Fruit fly (Drosophila melanogaster) whole organism, wandering third instar larva: ENCODE data around the gene Sgs5bis.
A peak's percentile ranks its signal among the peaks of the same experiment; 100 is the strongest.

Experiments used
- Abd-B ChIP-seq: fragments of >200 bp; optimal IDR thresholded peaks from 2 replicates; lab custom pipeline; 2017; ENCODE audit warnings: missing biosample characterization, missing genetic modification characterization
- CG32264 ChIP-seq: fragments of 200-800 bp; sonication (Bioruptor generic); optimal IDR thresholded peaks from 2 replicates; lab custom pipeline; 2016; ENCODE audit warnings: missing biosample characterization, missing genetic modification characterization
- CG9705 ChIP-seq: fragments of 200-800 bp; sonication (Bioruptor generic); optimal IDR thresholded peaks from 2 replicates; lab custom pipeline; 2018; ENCODE audit warnings: missing biosample characterization, mild to moderate bottlenecking, missing genetic modification characterization
- CrebA ChIP-seq: fragments of 200-800 bp; sonication (Bioruptor generic); optimal IDR thresholded peaks from 2 replicates; lab custom pipeline; 2016; ENCODE audit warnings: missing biosample characterization, mild to moderate bottlenecking, missing genetic modification characterization, borderline replicate concordance
- Dfd ChIP-seq: fragments of >200 bp; optimal IDR thresholded peaks from 2 replicates; lab custom pipeline; 2017; ENCODE audit warnings: missing biosample characterization, missing genetic modification characterization
- GATAd ChIP-seq: sonication (Bioruptor generic); optimal IDR thresholded peaks from 2 replicates; lab custom pipeline; 2016; ENCODE audit warnings: missing biosample characterization, missing genetic modification characterization
- HLH106 ChIP-seq: fragments of 200-800 bp; optimal IDR thresholded peaks from 3 replicates; lab custom pipeline; 2019; ENCODE audit warnings: missing biosample characterization, mild to moderate bottlenecking, missing genetic modification characterization, moderate library complexity
- Hr78 ChIP-seq: fragments of >200 bp; optimal IDR thresholded peaks from 2 replicates; lab custom pipeline; 2017; ENCODE audit warnings: missing biosample characterization, missing genetic modification characterization
- Jra ChIP-seq: sonication (Bioruptor generic); optimal IDR thresholded peaks from 2 replicates; lab custom pipeline; 2016; ENCODE audit warnings: missing biosample characterization, missing genetic modification characterization
- Myc ChIP-seq: fragments of >200 bp; optimal IDR thresholded peaks from 2 replicates; lab custom pipeline; 2017
- N ChIP-seq: fragments of >200 bp; optimal IDR thresholded peaks from 2 replicates; lab custom pipeline; 2018; ENCODE audit warnings: missing biosample characterization, missing external identifiers, missing genetic modification characterization
- OdsH ChIP-seq: fragments of 200-800 bp; sonication (Bioruptor generic); optimal IDR thresholded peaks from 2 replicates; lab custom pipeline; 2016; ENCODE audit warnings: missing biosample characterization, mild to moderate bottlenecking, missing genetic modification characterization
- Sp1 ChIP-seq: fragments of 200-800 bp; sonication (Bioruptor generic); optimal IDR thresholded peaks from 3 replicates; lab custom pipeline; 2019; ENCODE audit warnings: missing biosample characterization, mild to moderate bottlenecking, missing genetic modification characterization, moderate library complexity
- br ChIP-seq: fragments of 200-800 bp; sonication (Bioruptor generic); optimal IDR thresholded peaks from 2 replicates; lab custom pipeline; 2016; ENCODE audit warnings: missing biosample characterization, missing genetic modification characterization
- brk ChIP-seq: fragments of 200-800 bp; sonication (Bioruptor generic); optimal IDR thresholded peaks from 2 replicates; lab custom pipeline; 2016; ENCODE audit warnings: missing biosample characterization, mild to moderate bottlenecking, missing genetic modification characterization
- dl ChIP-seq, 2 experiments: fragments of 175-275, 200-275 bp in 1 of 2; fragments of 200-275 bp in 1 of 2; sonication (Bioruptor generic); optimal IDR thresholded peaks; lab custom pipeline; 2018; ENCODE audit warnings: mild to moderate bottlenecking in 2 of 2, missing biosample characterization in 2 of 2, missing genetic modification characterization in 2 of 2, moderate library complexity in 2 of 2; ENCODE audit not compliant: partially characterized antibody in 2 of 2, insufficient read depth in 1 of 2
- dmrt93B ChIP-seq: fragments of 200-800 bp; sonication (Bioruptor generic); optimal IDR thresholded peaks from 2 replicates; lab custom pipeline; 2018; ENCODE audit warnings: missing biosample characterization, mild to moderate bottlenecking, missing genetic modification characterization
- dsf ChIP-seq: sonication (Bioruptor generic); optimal IDR thresholded peaks from 2 replicates; lab custom pipeline; 2016; ENCODE audit warnings: missing biosample characterization, missing genetic modification characterization, borderline replicate concordance
- ey ChIP-seq: fragments of 200-800 bp; sonication (Bioruptor generic); optimal IDR thresholded peaks from 2 replicates; lab custom pipeline; 2016; ENCODE audit warnings: missing biosample characterization, missing genetic modification characterization
- foxo ChIP-seq, 2 experiments: fragments of 200-800 bp; sonication (Bioruptor generic); optimal IDR thresholded peaks; 2 replicates in 1 of 2; 3 replicates in 1 of 2; lab custom pipeline; 2016 to 2017; ENCODE audit warnings: missing biosample characterization in 2 of 2, missing genetic modification characterization in 2 of 2
- fru ChIP-seq: fragments of 200-800 bp; sonication (Bioruptor generic); optimal IDR thresholded peaks from 3 replicates; lab custom pipeline; 2016; ENCODE audit warnings: missing biosample characterization, mild to moderate bottlenecking, missing genetic modification characterization
- h ChIP-seq: fragments of 200-800 bp; sonication (Bioruptor generic); optimal IDR thresholded peaks from 3 replicates; lab custom pipeline; 2016; ENCODE audit warnings: missing biosample characterization, mild to moderate bottlenecking, missing genetic modification characterization
- jim ChIP-seq: fragments of 175-275, 200-325 bp; sonication (Bioruptor generic); optimal IDR thresholded peaks from 2 replicates; lab custom pipeline; 2016; ENCODE audit warnings: missing biosample characterization, mild to moderate bottlenecking, missing genetic modification characterization
- pan ChIP-seq: fragments of >200 bp; optimal IDR thresholded peaks from 2 replicates; lab custom pipeline; 2017
- psq ChIP-seq: fragments of 200-800 bp; sonication (Bioruptor generic); optimal IDR thresholded peaks from 3 replicates; lab custom pipeline; 2017; ENCODE audit warnings: missing biosample characterization, mild to moderate bottlenecking, missing genetic modification characterization, moderate library complexity
- rgr ChIP-seq: fragments of 200-800 bp; sonication (Bioruptor generic); optimal IDR thresholded peaks from 3 replicates; lab custom pipeline; 2016; ENCODE audit warnings: missing biosample characterization, mild to moderate bottlenecking, missing genetic modification characterization
- sage ChIP-seq: fragments of 200-800 bp; sonication (Bioruptor generic); optimal IDR thresholded peaks from 2 replicates; lab custom pipeline; 2016; ENCODE audit warnings: missing biosample characterization, mild to moderate bottlenecking, missing genetic modification characterization
- sv ChIP-seq: fragments of 200-800 bp; sonication (Bioruptor generic); optimal IDR thresholded peaks from 3 replicates; lab custom pipeline; 2016; ENCODE audit warnings: missing biosample characterization, missing genetic modification characterization
- tai ChIP-seq: sonication (Bioruptor generic); optimal IDR thresholded peaks from 2 replicates; lab custom pipeline; 2016; ENCODE audit warnings: missing biosample characterization, missing genetic modification characterization
- usp ChIP-seq: fragments of >200 bp; optimal IDR thresholded peaks from 2 replicates; lab custom pipeline; 2017; ENCODE audit warnings: missing biosample characterization, missing genetic modification characterization
- woc ChIP-seq: sonication (Bioruptor generic); optimal IDR thresholded peaks from 2 replicates; lab custom pipeline; 2016; ENCODE audit warnings: missing biosample characterization, mild to moderate bottlenecking, missing genetic modification characterization

The Sgs5bis gene

DNA sequence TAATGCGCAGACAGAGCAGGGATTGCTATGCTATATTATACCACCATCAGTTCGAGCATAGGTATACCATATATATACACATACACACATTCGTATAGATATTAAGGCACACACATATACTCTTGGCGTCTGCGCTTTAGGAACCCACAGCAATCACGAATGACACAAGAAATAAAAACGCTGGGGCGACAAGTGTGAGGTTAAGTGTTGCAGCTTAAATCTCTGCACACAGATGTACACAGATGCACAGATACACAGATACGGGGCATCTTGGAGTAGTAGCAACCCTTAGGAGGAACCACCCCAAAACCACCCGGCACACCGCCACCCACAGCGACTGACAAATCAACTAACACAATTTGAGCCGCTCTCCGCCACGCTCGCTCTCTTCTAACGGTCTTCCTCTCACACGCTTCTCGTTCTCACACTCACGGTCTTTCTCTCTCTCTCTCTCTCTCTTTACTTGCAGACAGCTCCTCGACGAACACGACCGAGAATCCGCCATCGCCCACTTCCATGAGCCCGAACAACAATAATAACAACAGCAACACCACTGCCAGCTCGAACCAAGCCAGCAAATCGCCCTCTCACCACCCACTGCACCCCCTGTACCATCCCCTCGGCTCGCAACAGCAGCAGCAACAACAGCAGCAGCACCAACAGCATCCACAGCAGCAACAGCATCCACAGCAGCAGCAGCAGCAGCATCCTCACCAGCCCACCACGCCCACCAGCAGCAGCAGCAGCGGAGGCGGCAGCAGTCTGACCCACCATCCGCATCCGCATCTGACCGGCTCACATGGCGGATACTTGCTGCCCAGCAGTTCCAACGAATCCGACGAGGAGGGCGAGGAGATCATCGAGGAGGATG, 27.3 kb upstream of the Sgs5bis start:
- TF ChIP-seq Dfd (GFP tag; lab: Kevin White, UChicago) (peak; percentile 85), rgr (GFP tag; lab: Kevin White, UChicago) (no peak)

DNA sequence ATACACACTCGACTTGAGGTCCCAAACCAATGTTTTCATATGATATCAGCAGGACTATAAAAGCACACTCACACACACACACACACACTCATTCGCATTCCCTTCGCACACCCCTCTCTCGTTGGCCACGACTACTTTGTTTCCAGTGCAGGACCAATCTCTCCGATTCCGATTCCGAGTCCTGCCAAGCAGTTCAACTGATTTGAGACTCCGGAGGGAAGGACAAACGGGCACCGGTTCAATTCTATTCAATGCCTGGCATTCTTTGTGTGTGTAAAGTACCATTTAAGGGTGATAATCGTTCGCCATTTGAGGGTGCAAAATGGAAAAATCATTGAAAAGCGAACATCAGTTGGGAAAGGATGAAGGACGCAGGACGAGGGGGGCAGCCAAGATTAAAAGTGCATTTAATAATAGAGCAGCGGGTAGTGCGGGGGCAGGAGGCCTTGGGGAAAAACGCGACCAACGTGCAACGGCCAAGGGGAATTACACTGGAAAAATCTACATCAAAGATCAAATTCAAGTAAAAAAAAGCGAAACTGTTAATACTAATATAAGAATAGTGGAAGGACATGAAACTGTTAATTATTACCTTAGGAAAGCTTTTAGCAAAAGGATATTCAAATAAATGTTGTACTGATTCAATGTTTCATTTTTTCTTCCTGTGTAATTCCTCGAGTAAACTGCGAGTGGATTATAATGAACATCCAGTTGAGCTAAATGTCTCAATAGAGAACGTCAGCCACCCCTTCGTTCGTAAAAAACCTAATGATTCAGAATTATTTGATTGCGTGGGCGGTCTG, 10.3 kb upstream of the Sgs5bis start:
- TF ChIP-seq Dfd (GFP tag; lab: Kevin White, UChicago) (peak; percentile 23), HLH106 (tag; lab: Kevin White, UChicago) (peak; percentile 53), rgr (GFP tag; lab: Kevin White, UChicago) (peak; percentile 23), fru (GFP tag; lab: Kevin White, UChicago) (peak; percentile 40), brk (GFP tag; lab: Kevin White, UChicago) (no peak), ey (GFP tag; lab: Kevin White, UChicago) (peak; percentile 29), pan (lab: Kevin White, UChicago) (no peak), OdsH (GFP tag; lab: Kevin White, UChicago) (peak; percentile 22), foxo (GFP tag; optimal IDR thresholded peaks at IDR 0.05; lab: Kevin White, UChicago) (peak in 1 of 2 experiments; percentile 57), h (peak; percentile 44), N (no peak), br (GFP tag; lab: Kevin White, UChicago) (peak; percentile 12), Sp1 (peak; percentile 52)

DNA sequence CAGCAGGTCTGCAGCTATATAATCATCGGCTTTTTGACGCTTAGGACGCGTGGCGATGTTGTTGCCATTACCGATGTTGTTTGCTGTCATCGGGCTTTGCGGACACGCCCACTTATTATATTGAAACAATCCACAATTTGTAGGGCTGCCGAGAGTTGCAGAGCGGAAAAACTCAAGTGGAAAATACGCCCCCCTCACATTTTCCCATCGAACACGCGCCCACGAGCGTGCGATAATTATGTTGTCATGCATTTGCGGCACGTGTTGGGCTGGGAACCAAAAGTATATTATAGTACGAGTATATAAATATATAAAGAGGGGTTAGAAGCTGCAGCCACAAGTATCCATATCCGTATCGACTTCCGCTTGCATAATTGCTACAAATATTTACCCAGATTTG, 5.4 kb upstream of the Sgs5bis start:
- TF ChIP-seq jim (no peak), ey (GFP tag; lab: Kevin White, UChicago) (no peak), foxo (GFP tag; optimal IDR thresholded peaks at IDR 0.05; lab: Kevin White, UChicago) (no peak), CG32264 (GFP tag; lab: Kevin White, UChicago) (no peak), CrebA (GFP tag; lab: Kevin White, UChicago) (no peak), Myc (lab: Kevin White, UChicago) (no peak)
- TF ChIP-seq, all 38 proteins: peak for 0

DNA sequence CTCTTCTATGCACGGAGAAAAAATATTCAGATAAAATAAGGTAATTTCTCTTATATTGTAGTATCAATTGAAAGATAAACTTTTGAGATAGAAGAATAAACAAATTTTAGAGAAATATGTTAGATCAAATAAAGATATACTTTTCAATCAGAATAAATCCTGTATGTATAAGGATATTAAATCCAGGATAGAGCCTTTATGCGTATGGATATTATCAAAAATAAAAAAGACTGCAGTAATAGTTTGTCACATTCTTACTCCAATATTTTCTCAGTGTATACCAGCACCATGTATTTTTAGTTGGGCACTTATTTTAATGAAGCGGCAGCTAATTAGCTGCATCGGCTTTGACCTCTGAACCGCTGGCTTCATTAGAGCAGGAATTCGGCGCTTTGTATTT, 2.4 kb upstream of the Sgs5bis start:
- TF ChIP-seq woc (GFP tag; lab: Kevin White, UChicago) = no peak
- no peak for TF ChIP-seq ey (GFP tag; lab: Kevin White, UChicago)
- no peak for TF ChIP-seq Dfd (GFP tag; lab: Kevin White, UChicago)
- no peak for TF ChIP-seq usp
- TF ChIP-seq fru (GFP tag; lab: Kevin White, UChicago) = no peak
- TF ChIP-seq psq = no peak
- no peak for TF ChIP-seq sage
- TF ChIP-seq Hr78 (GFP tag; lab: Kevin White, UChicago) = no peak
- TF ChIP-seq h = no peak
- TF ChIP-seq tai = no peak
- TF ChIP-seq Myc (lab: Kevin White, UChicago) = no peak
- no peak for TF ChIP-seq Abd-B (GFP tag; lab: Kevin White, UChicago)
- TF ChIP-seq dsf = no peak
- no peak for TF ChIP-seq HLH106 (tag; lab: Kevin White, UChicago)
- no peak for TF ChIP-seq br (GFP tag; lab: Kevin White, UChicago)
- TF ChIP-seq Jra = no peak
- no peak for TF ChIP-seq GATAd (GFP tag; lab: Kevin White, UChicago)
- no peak for TF ChIP-seq sv (GFP tag; lab: Kevin White, UChicago)
- no peak for TF ChIP-seq pan (lab: Kevin White, UChicago)

DNA sequence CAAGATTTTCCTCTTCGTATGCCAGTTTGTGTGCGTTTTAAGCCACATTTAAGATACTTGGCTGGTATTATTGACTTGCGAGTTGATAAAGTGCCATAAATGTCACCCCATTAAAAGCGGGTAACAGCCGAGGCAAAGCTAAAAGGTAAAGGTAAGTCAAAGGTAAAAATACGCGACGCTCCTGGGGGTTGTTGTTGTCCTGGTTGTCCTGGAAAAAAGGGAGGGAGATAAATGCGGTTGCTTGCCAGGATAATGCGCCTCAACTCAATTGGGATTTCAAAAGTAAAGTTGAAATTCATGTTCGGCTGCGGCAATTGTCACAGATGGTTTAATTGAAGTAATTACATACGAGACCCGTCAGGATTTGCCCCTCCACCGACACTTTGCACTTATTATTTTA, 716 bp upstream of the Sgs5bis start:
- TF ChIP-seq Myc (lab: Kevin White, UChicago) = no peak
- TF ChIP-seq dl (GFP tag; optimal IDR thresholded peaks at IDR 0.05; lab: Kevin White, UChicago; ENCODE audit: insufficient read depth in 1 of 2, partially characterized antibody in 2 of 2) = no peak
- TF ChIP-seq Dfd (GFP tag; lab: Kevin White, UChicago) = no peak
- TF ChIP-seq foxo (GFP tag; optimal IDR thresholded peaks at IDR 0.05; lab: Kevin White, UChicago) = no peak
- TF ChIP-seq h = no peak
- no peak for TF ChIP-seq rgr (GFP tag; lab: Kevin White, UChicago)
- TF ChIP-seq N = no peak
- TF ChIP-seq psq = no peak
- no peak for TF ChIP-seq brk (GFP tag; lab: Kevin White, UChicago)
- no peak for TF ChIP-seq dmrt93B (GFP tag; lab: Kevin White, UChicago)
- no peak for TF ChIP-seq dsf
- no peak for TF ChIP-seq sv (GFP tag; lab: Kevin White, UChicago)
- TF ChIP-seq CG32264 (GFP tag; lab: Kevin White, UChicago) = no peak
- TF ChIP-seq CG9705 (GFP tag; lab: Kevin White, UChicago) = no peak
- no peak for TF ChIP-seq HLH106 (tag; lab: Kevin White, UChicago)
- TF ChIP-seq usp = no peak
- no peak for TF ChIP-seq fru (GFP tag; lab: Kevin White, UChicago)
- no peak for TF ChIP-seq CrebA (GFP tag; lab: Kevin White, UChicago)
- no peak for TF ChIP-seq GATAd (GFP tag; lab: Kevin White, UChicago)
